Fruit fly (Drosophila melanogaster): Measurements from ENCODE around the gene CG9427.

The CG9427 gene

DNA sequence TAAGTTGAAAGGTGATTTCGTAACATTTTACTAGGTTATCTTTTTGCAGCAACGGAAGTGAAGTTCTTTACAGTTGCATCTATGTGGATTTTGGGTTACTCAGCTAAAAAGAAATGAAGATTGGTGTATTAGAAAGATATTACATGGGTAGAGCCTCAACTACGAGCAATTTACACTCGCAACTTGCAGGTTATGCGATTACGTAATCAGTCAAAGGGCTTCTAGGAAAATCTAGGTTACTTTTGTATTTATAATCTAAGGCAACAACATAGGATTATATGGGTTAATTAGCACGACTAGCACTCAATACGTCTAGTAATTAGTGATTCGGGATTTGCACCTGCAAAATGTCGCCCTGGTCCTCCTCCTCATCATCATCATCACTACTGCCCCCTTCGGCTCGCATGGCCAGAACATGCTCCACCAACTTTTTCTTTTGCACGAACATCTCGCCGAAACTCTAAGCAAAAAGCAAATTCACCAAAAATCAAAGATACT lies 47.5 kb upstream of the CG9427 start, which contains the start of gene Dhc1:
TSS of gene Dhc1 (minus strand) at position 448 of the 498 bp plus-strand sequence.
- TF ChIP-seq Vsx2 (GFP tag; optimal IDR thresholded peaks at IDR 0.05; ENCODE audit: partially characterized antibody), result no peak
- TF ChIP-seq pan (optimal IDR thresholded peaks at IDR 0.05), result no peak

DNA sequence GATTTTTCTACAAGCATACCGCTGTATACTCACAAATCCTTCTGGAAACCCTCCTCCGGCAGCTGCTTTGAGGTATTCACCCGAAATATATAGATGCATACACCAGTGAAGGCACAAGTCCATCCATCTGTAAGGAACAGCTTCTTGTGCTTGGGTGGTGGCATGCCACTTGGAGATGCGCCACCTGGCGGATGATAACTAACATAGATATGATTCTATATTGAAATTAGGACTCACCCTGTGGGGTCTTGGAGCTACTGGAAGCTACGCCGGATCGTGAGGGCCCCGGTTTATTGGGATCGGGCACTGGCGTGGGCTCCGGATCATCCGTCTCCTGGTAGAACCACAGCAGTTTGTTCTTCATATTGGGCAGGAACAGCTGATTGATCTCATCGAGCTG lies 46.5 kb upstream of the CG9427 start:
- TF ChIP-seq pan (optimal IDR thresholded peaks at IDR 0.05) (no peak), foxo (GFP tag; optimal IDR thresholded peaks at IDR 0.05) (no peak), Hr83 (GFP tag; optimal IDR thresholded peaks at IDR 0.05; ENCODE audit: poor library complexity, severe bottlenecking) (no peak), CrebA (GFP tag; optimal IDR thresholded peaks at IDR 0.05; ENCODE audit: borderline replicate concordance) (no peak), HLH106 (tag; optimal IDR thresholded peaks at IDR 0.05) (no peak), sage (GFP tag; optimal IDR thresholded peaks at IDR 0.05) (no peak), Myc (optimal IDR thresholded peaks at IDR 0.05) (no peak), lola (GFP tag; optimal IDR thresholded peaks at IDR 0.05) (no peak), psq (GFP tag; optimal IDR thresholded peaks at IDR 0.05) (no peak), Jra (GFP tag; optimal IDR thresholded peaks at IDR 0.05) (no peak), woc (GFP tag; optimal IDR thresholded peaks at IDR 0.05) (no peak)

DNA sequence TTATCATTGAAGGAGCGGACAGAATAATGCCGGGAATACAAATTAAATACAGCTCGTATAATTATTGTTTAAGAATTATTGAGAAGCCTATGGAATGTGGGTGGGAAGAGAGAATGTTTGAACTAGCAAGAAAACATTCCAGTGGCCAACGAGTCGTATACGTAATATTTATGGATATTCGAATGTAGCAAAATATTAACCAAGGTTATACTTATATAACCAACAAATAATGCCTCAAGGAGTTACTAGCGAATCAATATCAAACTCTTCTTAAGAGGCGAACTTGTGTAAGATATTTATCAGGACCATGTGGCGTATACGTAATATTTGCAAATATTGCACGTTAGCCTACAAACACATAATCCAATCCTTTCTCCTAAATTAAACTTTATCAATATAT lies 38.7 kb upstream of the CG9427 start:
- no peak for TF ChIP-seq CG9705 (GFP tag; optimal IDR thresholded peaks at IDR 0.05)
- no peak for TF ChIP-seq Myc (optimal IDR thresholded peaks at IDR 0.05)
- TF ChIP-seq Jra (GFP tag; optimal IDR thresholded peaks at IDR 0.05), result no peak
- no peak for TF ChIP-seq jim (GFP tag; optimal IDR thresholded peaks at IDR 0.05)
- no peak for TF ChIP-seq Hnf4 (GFP tag; optimal IDR thresholded peaks at IDR 0.05)
- no peak for TF ChIP-seq h (GFP tag; optimal IDR thresholded peaks at IDR 0.05)
- TF ChIP-seq N (GFP tag; optimal IDR thresholded peaks at IDR 0.05), result no peak
- no peak for TF ChIP-seq CG32264 (GFP tag; optimal IDR thresholded peaks at IDR 0.05)
- TF ChIP-seq Dfd (GFP tag; optimal IDR thresholded peaks at IDR 0.05), result no peak
- no peak for TF ChIP-seq sv (GFP tag; optimal IDR thresholded peaks at IDR 0.05)
- TF ChIP-seq Hr83 (GFP tag; optimal IDR thresholded peaks at IDR 0.05; ENCODE audit: poor library complexity, severe bottlenecking), result no peak
- TF ChIP-seq dsf (GFP tag; optimal IDR thresholded peaks at IDR 0.05; ENCODE audit: borderline replicate concordance), result no peak
- no peak for TF ChIP-seq GATAd (GFP tag; optimal IDR thresholded peaks at IDR 0.05)
- TF ChIP-seq dmrt93B (GFP tag; optimal IDR thresholded peaks at IDR 0.05), result no peak
- no peak for TF ChIP-seq foxo (GFP tag; optimal IDR thresholded peaks at IDR 0.05)
- no peak for TF ChIP-seq dl (GFP tag; optimal IDR thresholded peaks at IDR 0.05; ENCODE audit: insufficient read depth in 1 of 2, partially characterized antibody in 2 of 2)
- TF ChIP-seq Vsx2 (GFP tag; optimal IDR thresholded peaks at IDR 0.05; ENCODE audit: partially characterized antibody), result no peak
- TF ChIP-seq ey (GFP tag; optimal IDR thresholded peaks at IDR 0.05), result no peak

DNA sequence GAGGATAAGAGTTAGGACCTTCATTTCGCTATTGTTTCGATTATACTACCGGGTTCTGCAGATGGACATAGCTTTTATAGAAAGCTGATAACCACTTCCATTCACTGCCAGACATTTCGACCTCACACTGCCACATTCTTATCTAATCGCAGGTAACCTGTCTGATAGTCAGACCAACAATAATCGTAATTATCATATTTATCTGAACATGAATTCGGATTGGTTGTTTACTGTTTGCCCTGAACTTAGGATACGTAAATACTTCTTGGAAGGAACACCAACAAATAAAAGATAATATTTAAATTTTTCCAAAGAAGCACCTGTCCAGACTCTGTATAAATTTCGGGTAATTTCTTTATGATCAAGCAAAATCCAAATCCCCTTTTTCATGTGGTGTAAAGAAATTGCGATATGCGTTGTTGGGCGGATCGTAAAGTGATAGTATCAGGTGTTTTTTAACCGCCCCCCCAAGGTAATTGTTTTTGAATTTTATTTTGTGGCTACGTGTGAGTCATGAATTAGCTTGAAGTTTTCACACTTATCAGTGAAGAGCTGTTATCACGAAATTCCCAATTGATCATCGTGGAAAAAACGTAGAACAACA lies 19.5 kb upstream of the CG9427 start, which contains the start of gene Fst:
TSS of gene Fst (minus strand) at position 51 of the 604 bp plus-strand sequence.
- TF ChIP-seq Jra (GFP tag; optimal IDR thresholded peaks at IDR 0.05) (no peak), foxo (GFP tag; optimal IDR thresholded peaks at IDR 0.05) (peak in 1 of 2 experiments; percentile 13), Sp1 (GFP tag; optimal IDR thresholded peaks at IDR 0.05) (no peak), h (GFP tag; optimal IDR thresholded peaks at IDR 0.05) (peak; percentile 14), dsf (GFP tag; optimal IDR thresholded peaks at IDR 0.05; ENCODE audit: borderline replicate concordance) (no peak), psq (GFP tag; optimal IDR thresholded peaks at IDR 0.05) (no peak), fru (GFP tag; optimal IDR thresholded peaks at IDR 0.05) (peak; percentile 19), Dfd (GFP tag; optimal IDR thresholded peaks at IDR 0.05) (no peak), Myc (optimal IDR thresholded peaks at IDR 0.05) (no peak), Hr83 (GFP tag; optimal IDR thresholded peaks at IDR 0.05; ENCODE audit: poor library complexity, severe bottlenecking) (no peak), Rel (GFP tag; optimal IDR thresholded peaks at IDR 0.05) (no peak), Rel (tag; optimal IDR thresholded peaks at IDR 0.05) (peak; percentile 5), ey (GFP tag; optimal IDR thresholded peaks at IDR 0.05) (no peak), Mio (GFP tag; optimal IDR thresholded peaks at IDR 0.05) (no peak)

DNA sequence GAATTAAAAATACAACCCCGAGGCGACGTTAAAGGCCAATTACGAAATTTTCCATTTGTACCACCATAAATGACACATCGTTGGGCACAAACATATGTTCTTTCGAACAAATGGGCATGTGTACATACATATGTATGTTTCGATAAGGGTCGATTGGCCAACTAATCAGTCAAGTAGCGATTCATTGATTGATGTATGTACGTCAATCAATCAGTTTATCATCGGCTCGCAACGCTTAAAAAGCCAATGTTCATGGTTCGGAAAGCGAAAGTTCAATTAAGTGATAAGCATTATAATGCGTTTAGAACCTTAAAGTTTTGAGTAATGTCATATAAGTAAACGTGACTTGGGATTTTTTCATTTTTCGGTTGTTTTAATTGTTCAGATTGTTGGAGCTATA lies 17.9 kb upstream of the CG9427 start:
- TF ChIP-seq rgr (GFP tag; optimal IDR thresholded peaks at IDR 0.05) (no peak), lola (GFP tag; optimal IDR thresholded peaks at IDR 0.05) (no peak), fru (GFP tag; optimal IDR thresholded peaks at IDR 0.05) (no peak)

All from whole organism, wandering third instar larva.